Fruit fly (Drosophila melanogaster) whole organism, larva: Measurements from ENCODE around the gene CG12093.

ENCODE experiments used
- noc ChIP-seq: fragments of 200-800 bp; sonication (Bioruptor generic); optimal IDR thresholded peaks from 3 replicates; lab custom pipeline; 2019; ENCODE audit warnings: missing biosample characterization, mild to moderate bottlenecking, missing genetic modification characterization, moderate library complexity

Gene CG12093

dm6 chr3L:2800329-2800728 lies 26.5 kb upstream of the CG12093 start:
- TF ChIP-seq noc (tag; lab: Kevin White, UChicago) = no peak

dm6 chr3L:2799110-2799618 lies 25.4 kb upstream of the CG12093 start:
- peak; percentile 90 for TF ChIP-seq noc (tag; lab: Kevin White, UChicago)

DNA sequence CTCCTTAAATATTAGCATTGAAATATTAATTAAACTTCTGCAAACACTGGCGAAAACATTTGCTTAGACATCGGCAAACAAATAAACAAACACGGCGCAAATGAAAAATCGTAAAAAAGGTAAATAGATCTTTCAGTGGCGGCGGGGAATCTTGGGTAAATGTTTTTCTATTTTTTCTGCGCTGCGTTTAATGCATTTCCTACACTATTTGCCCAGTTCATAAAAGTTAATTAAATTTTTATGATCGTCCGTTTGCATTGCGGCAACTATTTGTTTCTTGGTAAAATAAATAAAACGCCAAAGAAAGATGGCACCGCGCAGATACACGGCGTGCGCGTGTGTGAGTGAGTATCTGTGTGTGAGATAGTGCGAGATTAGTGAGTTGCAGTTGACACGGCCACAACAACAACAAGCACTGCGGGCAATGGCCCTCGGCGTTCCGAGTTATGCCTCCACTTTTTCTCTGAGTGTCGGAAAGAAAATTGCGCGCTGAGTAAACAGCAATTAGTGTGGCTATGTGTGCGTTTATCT lies 24.7 kb upstream of the CG12093 start:
- TF ChIP-seq noc (tag; lab: Kevin White, UChicago) = peak; percentile 23

DNA sequence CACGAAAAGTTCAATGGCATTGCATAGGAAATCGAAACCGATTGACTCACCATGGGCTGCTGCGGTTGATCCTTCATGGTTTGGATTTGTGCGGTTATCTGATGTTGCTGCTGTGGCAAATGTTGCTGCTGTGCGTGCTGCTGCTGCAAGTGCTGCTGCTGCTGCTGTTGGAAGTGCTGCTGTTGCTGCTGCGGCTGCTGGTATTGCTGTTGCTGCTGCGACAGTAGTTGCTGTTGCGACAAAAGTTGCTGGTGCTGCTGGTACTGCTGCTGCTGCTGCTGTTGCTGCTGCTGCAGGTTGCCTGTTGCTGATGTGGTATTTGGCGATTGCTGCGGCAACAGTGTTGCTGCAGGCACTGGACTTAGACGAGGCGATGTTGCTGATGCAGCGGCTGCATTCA lies 22.4 kb upstream of the CG12093 start:
- no peak for TF ChIP-seq noc (tag; lab: Kevin White, UChicago)

- no peak for TF ChIP-seq noc (tag; lab: Kevin White, UChicago)
Observed at dm6 chr3L:2795363-2795957, 21.7 kb upstream of the CG12093 start.

DNA sequence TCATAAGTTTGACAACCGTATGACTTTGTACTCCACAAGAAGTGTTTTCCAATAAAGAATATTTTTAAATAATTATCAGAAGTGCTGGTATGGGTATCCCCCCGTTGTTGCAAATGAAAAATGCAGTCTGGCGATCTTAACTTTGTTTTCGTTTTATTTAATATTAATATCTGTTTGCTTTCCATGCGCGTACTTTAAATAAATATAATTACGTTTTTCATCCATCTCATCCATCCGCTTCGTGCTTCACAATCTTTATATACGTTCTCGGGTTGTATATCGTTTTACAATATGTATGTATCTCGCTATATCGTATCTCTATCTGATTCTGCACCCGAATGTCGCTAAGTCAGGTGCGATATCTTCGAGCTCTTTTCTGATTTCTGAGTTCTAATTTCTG lies 12.1 kb upstream of the CG12093 start:
- TF ChIP-seq noc (tag; lab: Kevin White, UChicago) = no peak

dm6 chr3L:2782678-2783027 lies 8.8 kb upstream of the CG12093 start:
- no peak for TF ChIP-seq noc (tag; lab: Kevin White, UChicago)

DNA sequence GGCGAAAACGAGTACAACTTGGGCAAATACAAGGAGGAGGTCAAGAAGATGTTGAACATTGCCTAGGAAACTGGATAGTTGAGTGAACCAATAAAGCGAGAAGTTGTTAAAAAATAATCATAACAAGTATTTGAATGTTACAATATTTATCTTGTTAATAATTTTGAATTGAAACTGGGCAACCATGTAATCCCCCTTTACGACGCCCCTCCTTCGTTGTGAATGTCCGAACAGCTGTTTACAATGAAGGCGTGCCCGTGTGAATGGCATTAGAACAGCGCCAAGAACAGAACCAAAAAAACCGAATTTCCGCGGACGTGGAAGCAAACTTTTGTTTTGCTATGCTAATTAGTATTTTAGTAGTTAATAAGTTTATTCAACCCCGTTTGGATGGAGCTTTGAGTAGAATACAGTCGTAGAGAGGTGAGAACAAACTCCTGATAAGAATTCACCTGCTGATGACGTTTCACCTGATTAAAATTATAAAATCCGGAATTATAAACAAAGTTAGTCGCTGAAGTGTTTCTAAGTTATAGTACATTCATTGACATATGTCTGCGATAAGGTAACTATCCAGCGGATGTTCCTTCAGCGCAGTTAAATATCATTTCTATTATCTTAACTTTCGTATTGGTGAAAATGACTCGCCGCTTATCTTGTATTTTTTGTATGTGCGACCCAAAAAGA lies 8.3 kb upstream of the CG12093 start, which contains the start of gene Pgant6:
Pgant6 (plus strand) TSS at position 265 of the 687 bp plus-strand sequence.
- no peak for TF ChIP-seq noc (tag; lab: Kevin White, UChicago)

DNA sequence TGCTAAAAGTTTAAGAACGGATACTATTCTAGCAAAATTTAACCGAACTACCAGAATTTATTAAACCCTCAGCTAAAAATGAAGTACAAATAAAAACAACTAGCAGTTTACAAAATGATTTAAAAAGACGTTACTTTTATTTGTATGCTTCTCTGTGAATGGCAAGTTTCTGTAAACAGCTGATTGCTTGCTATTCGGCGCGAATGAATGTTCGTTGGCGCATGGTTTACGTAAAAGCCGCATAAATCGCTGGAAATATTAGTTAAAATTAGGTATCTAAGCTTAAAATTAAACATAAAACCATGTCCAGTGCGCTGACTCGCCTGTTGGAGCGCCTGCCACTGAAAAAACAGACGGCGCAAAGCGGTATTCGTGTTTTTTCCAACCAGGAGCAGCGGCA lies 6.9 kb upstream of the CG12093 start, which contains the start of gene mRpS35:
mRpS35 (plus strand) TSS at position 189 of the 400 bp plus-strand sequence.
- no peak for TF ChIP-seq noc (tag; lab: Kevin White, UChicago)

dm6 chr3L:2772045-2772444 lies 1.8 kb downstream of the CG12093 start, which contains the start of gene AhcyL1:
TSS of gene AhcyL1 (minus strand) at chr3L:2772325.
- no peak for TF ChIP-seq noc (tag; lab: Kevin White, UChicago)

- peak; percentile 48 for TF ChIP-seq noc (tag; lab: Kevin White, UChicago)
Observed at dm6 chr3L:2766269-2767088, 7.3 kb downstream of the CG12093 start, which contains the start of the genes Mrtf and Non2. TSS of gene Mrtf (minus strand) at chr3L:2766536. TSS of gene Non2 (plus strand) at chr3L:2766999.

- no peak for TF ChIP-seq noc (tag; lab: Kevin White, UChicago)
Observed at dm6 chr3L:2765794-2766268, 8.0 kb downstream of the CG12093 start.

DNA sequence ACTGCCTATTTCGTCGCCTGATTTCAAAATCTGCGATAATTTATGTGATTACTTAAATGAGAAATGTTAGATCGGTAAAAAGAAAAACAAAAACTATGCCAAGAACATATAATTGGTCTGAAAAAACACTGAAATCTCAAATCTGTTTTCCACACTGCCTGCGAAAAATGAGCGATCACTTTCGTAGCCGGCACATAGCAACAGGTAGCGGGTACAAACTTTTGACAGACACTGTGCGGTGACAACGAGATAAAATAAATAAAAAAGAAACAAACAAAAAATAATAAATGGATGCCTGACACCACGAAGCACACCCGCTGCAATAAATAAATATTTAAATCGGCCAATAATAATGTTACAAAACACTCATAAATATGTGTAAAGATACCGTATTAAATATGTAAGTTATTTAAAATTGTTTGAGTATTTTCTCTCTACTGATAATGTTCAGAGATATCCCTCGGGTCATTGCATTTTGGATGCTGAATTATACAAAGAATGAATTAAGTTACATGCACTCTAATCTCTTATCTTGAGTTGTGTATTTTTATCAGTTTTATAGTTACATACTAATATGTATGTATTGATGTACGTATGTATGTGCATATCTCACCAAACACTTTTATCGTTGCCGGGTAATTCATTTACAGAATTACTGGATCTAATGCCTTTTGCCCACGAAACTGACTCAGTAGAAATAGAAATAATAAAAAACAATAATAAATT lies 8.6 kb downstream of the CG12093 start:
- no peak for TF ChIP-seq noc (tag; lab: Kevin White, UChicago)

DNA sequence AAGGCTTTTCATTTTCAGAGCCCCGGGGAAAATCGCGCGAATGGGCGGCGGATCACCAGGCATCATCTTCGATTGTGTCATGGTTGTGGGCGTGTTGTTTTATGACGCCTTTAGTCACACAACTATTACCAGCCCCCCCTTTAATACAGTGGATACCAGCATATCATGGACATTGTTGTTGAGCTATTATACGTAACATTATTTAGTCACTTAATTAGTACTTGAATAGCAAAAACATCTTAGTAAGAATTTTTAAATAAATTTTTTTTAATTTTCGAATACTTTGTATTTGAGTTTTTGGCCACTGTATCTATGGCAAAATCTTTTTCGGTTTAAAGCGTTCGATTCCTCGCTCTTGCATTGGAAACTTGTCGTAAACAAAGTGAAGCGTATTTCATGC lies 10.0 kb downstream of the CG12093 start:
- no peak for TF ChIP-seq noc (tag; lab: Kevin White, UChicago)

- TF ChIP-seq noc (tag; lab: Kevin White, UChicago) = no peak
Observed at dm6 chr3L:2762122-2762521, 11.7 kb downstream of the CG12093 start.
